Worm (Caenorhabditis elegans) whole organism, late embryonic: Measurements from ENCODE around the gene C16C8.25.

Source experiments
- ama-1 ChIP-seq: fragments of 150-350 bp; optimal IDR thresholded peaks from 2 replicates; lab custom pipeline; 2014
- ceh-14 ChIP-seq: sonication (generic microtip); optimal IDR thresholded peaks from 2 replicates; lab custom pipeline; 2016; ENCODE audit warnings: missing genotype, missing genetic modification characterization, missing compliant biosample characterization
- ceh-22 ChIP-seq: sonication (generic microtip); optimal IDR thresholded peaks from 2 replicates; lab custom pipeline; 2017; ENCODE audit warnings: missing biosample characterization, missing genetic modification characterization
- che-1 ChIP-seq: sonication (generic microtip); optimal IDR thresholded peaks from 2 replicates; lab custom pipeline; 2016; ENCODE audit warnings: mild to moderate bottlenecking, missing genetic modification characterization, missing compliant biosample characterization
- hlh-30 ChIP-seq: sonication (generic microtip); optimal IDR thresholded peaks from 2 replicates; lab custom pipeline; 2017; ENCODE audit warnings: antibody characterized with exemption, missing genetic modification characterization, missing compliant biosample characterization; ENCODE audit not compliant: insufficient read depth
- hlh-8 ChIP-seq: sonication (generic microtip); optimal IDR thresholded peaks from 2 replicates; lab custom pipeline; 2016; ENCODE audit warnings: missing genotype, missing genetic modification characterization, missing compliant biosample characterization
- madf-2 ChIP-seq: sonication (generic microtip); optimal IDR thresholded peaks from 2 replicates; lab custom pipeline; 2017; ENCODE audit warnings: missing genetic modification characterization, missing compliant biosample characterization
- pros-1 ChIP-seq: fragments of 150-350 bp; optimal IDR thresholded peaks from 2 replicates; lab custom pipeline; 2014; ENCODE audit warnings: missing biosample characterization, missing genetic modification reagents, missing genetic modification characterization
- unc-86 ChIP-seq: sonication (generic microtip); optimal IDR thresholded peaks from 2 replicates; lab custom pipeline; 2016; ENCODE audit warnings: missing genetic modification characterization, missing compliant biosample characterization

ce11 chrII:3499386-3499785 lies 50.4 kb downstream of the C16C8.25 start, which contains the start of gene Y49F6B.9:
- TF ChIP-seq hlh-30 (tag; lab: Kevin White, UChicago) (no peak), madf-2 (tag; lab: Kevin White, UChicago) (no peak), ceh-22 (tag; lab: Kevin White, UChicago) (no peak), unc-86 (no peak), ceh-14 (tag; lab: Kevin White, UChicago) (no peak), ama-1 (lab: Kevin White, UChicago) (no peak), hlh-8 (tag; lab: Kevin White, UChicago) (no peak), pros-1 (tag; lab: Kevin White, UChicago) (no peak), che-1 (tag; lab: Kevin White, UChicago) (no peak)
